Worm (Caenorhabditis elegans) whole organism, young adult: ENCODE data around the gene ifb-2.

ENCODE experiments used
- B0336.3 ChIP-seq: fragments of 200-800 bp; sonication (Bioruptor generic); IDR thresholded peaks from 2 replicates; pipeline ENCODE4 v1.3.6; 2022; ENCODE audit warnings: missing genetic modification characterization, missing compliant biosample characterization
- C17E4.6 ChIP-seq: fragments of 200-800 bp; sonication (Bioruptor generic); IDR thresholded peaks from 2 replicates; pipeline ENCODE4 v1.3.6; 2022; ENCODE audit warnings: missing genetic modification reagents, missing genetic modification characterization, missing compliant biosample characterization
- F33H1.4 ChIP-seq: fragments of 200-800 bp; sonication (Bioruptor generic); IDR thresholded peaks from 2 replicates; pipeline ENCODE4 v1.3.6; 2022; ENCODE audit warnings: missing genetic modification reagents, missing genetic modification characterization, missing compliant biosample characterization
- K11D2.4 ChIP-seq: fragments of 200-800 bp; sonication (Bioruptor generic); IDR thresholded peaks from 2 replicates; pipeline ENCODE4 v1.3.6; 2022; ENCODE audit warnings: missing genetic modification reagents, missing genetic modification characterization, missing compliant biosample characterization
- Y53F4B.3 ChIP-seq: fragments of 200-800 bp; sonication (Bioruptor generic); IDR thresholded peaks from 2 replicates; pipeline ENCODE4 v1.3.6; 2022; ENCODE audit warnings: missing genetic modification reagents, missing genetic modification characterization, missing compliant biosample characterization
- Y53G8AR.9 ChIP-seq: fragments of 200-800 bp; sonication (Bioruptor generic); conservative IDR thresholded peaks from 2 replicates; pipeline ENCODE4 v1.3.6; 2022; ENCODE audit warnings: missing genetic modification reagents, missing genetic modification characterization, missing compliant biosample characterization
- ama-1 ChIP-seq, 3 experiments: fragments of 150-350 bp in 1 of 3; sonication (generic microtip) in 2 of 3; optimal IDR thresholded peaks; 2 replicates each; lab custom pipeline; 2014 to 2018; ENCODE audit warnings: missing biosample characterization in 2 of 3, missing genetic modification characterization in 2 of 3, missing genetic modification reagents in 2 of 3
- ccch-3 ChIP-seq: fragments of 200-800 bp; sonication (Bioruptor generic); optimal IDR thresholded peaks from 2 replicates; lab custom pipeline; 2018; ENCODE audit warnings: mild to moderate bottlenecking, missing genetic modification characterization, missing compliant biosample characterization
- cebp-1 ChIP-seq, 2 experiments: fragments of 200-800 bp in 1 of 2; sonication (Bioruptor generic) in 1 of 2; sonication (generic microtip) in 1 of 2; IDR thresholded peaks in 1 of 2; optimal IDR thresholded peaks in 1 of 2; 2 replicates each; pipeline versions ENCODE4 v1.3.6 to Lab custom; 2017 to 2022; ENCODE audit warnings: missing compliant biosample characterization in 2 of 2, missing genetic modification characterization in 2 of 2, mild to moderate bottlenecking in 1 of 2, missing genetic modification reagents in 1 of 2, moderate library complexity in 1 of 2
- ceh-100 ChIP-seq: fragments of 200-800 bp; sonication (Bioruptor generic); IDR thresholded peaks from 2 replicates; pipeline ENCODE4 v1.3.6; 2022; ENCODE audit warnings: missing genetic modification reagents, missing genetic modification characterization, missing compliant biosample characterization
- ceh-79 ChIP-seq: sonication (generic microtip); optimal IDR thresholded peaks from 2 replicates; lab custom pipeline; 2017; ENCODE audit warnings: mild to moderate bottlenecking, missing genetic modification characterization, missing compliant biosample characterization
- ceh-91 ChIP-seq: fragments of 200-800 bp; sonication (Bioruptor generic); IDR thresholded peaks from 2 replicates; pipeline ENCODE4 v1.3.6; 2022; ENCODE audit warnings: missing genetic modification reagents, missing genetic modification characterization, missing compliant biosample characterization
- chd-7 ChIP-seq: sonication (generic microtip); optimal IDR thresholded peaks from 2 replicates; lab custom pipeline; 2016; ENCODE audit warnings: mild to moderate bottlenecking, missing genetic modification characterization, moderate library complexity, missing compliant biosample characterization
- die-1 ChIP-seq: sonication (generic microtip); optimal IDR thresholded peaks from 2 replicates; lab custom pipeline; 2016; ENCODE audit warnings: missing genotype, mild to moderate bottlenecking, missing genetic modification characterization, missing compliant biosample characterization
- egl-18 ChIP-seq: fragments of 200-800 bp; sonication (Bioruptor generic); IDR thresholded peaks from 2 replicates; pipeline ENCODE4 v1.3.6; 2022; ENCODE audit warnings: missing genetic modification reagents, missing genetic modification characterization, missing compliant biosample characterization
- ekl-4 ChIP-seq: fragments of 200-800 bp; sonication (Bioruptor generic); IDR thresholded peaks from 2 replicates; pipeline ENCODE4 v1.3.6; 2022; ENCODE audit warnings: missing genetic modification reagents, missing genetic modification characterization, missing compliant biosample characterization
- ets-4 ChIP-seq: fragments of 200-800 bp; sonication (Bioruptor generic); optimal IDR thresholded peaks from 2 replicates; lab custom pipeline; 2018; ENCODE audit warnings: mild to moderate bottlenecking, missing genetic modification characterization, missing compliant biosample characterization
- hmg-1.2 ChIP-seq: fragments of 200-800 bp; sonication (Bioruptor generic); IDR thresholded peaks from 2 replicates; pipeline ENCODE4 v1.3.6; 2022; ENCODE audit warnings: missing genetic modification reagents, missing genetic modification characterization, missing compliant biosample characterization
- hmg-20 ChIP-seq: fragments of 200-800 bp; sonication (Bioruptor generic); IDR thresholded peaks from 2 replicates; pipeline ENCODE4 v1.3.6; 2022; ENCODE audit warnings: missing genetic modification reagents, missing genetic modification characterization, missing compliant biosample characterization
- let-526 ChIP-seq: fragments of 200-800 bp; sonication (Bioruptor generic); IDR thresholded peaks from 2 replicates; pipeline ENCODE4 v1.3.6; 2022; ENCODE audit warnings: missing genetic modification reagents, missing genetic modification characterization, missing compliant biosample characterization
- let-607 ChIP-seq, 2 experiments: fragments of 200-800 bp in 1 of 2; sonication (Bioruptor generic) in 1 of 2; sonication (generic microtip) in 1 of 2; optimal IDR thresholded peaks; 2 replicates each; lab custom pipeline; 2016 to 2018; ENCODE audit warnings: mild to moderate bottlenecking in 2 of 2, missing compliant biosample characterization in 2 of 2, missing genetic modification characterization in 2 of 2, moderate library complexity in 2 of 2, missing genotype in 1 of 2
- lin-35 ChIP-seq, 3 experiments: fragments of 150-350 bp in 2 of 3; sonication (generic microtip) in 1 of 3; optimal IDR thresholded peaks; 2 replicates each; lab custom pipeline; 2014 to 2018; ENCODE audit warnings: missing biosample characterization in 3 of 3, missing genetic modification characterization in 3 of 3, missing genetic modification reagents in 3 of 3
- lin-40 ChIP-seq: sonication (generic microtip); optimal IDR thresholded peaks from 2 replicates; lab custom pipeline; 2016; ENCODE audit warnings: missing genetic modification characterization, mild to moderate bottlenecking, missing compliant biosample characterization, missing genotype, missing genetic modification reagents
- lin-54 ChIP-seq: fragments of 200-800 bp; sonication (Bioruptor generic); optimal IDR thresholded peaks from 2 replicates; lab custom pipeline; 2018; ENCODE audit warnings: mild to moderate bottlenecking, missing genetic modification characterization, missing compliant biosample characterization
- madf-3 ChIP-seq: fragments of 200-800 bp; sonication (Bioruptor generic); IDR thresholded peaks from 2 replicates; pipeline ENCODE4 v1.3.6; 2022; ENCODE audit warnings: missing genetic modification reagents, missing genetic modification characterization, missing compliant biosample characterization
- madf-8 ChIP-seq: fragments of 200-800 bp; sonication (Bioruptor generic); conservative IDR thresholded peaks from 2 replicates; pipeline ENCODE4 v1.3.6; 2022; ENCODE audit warnings: missing genetic modification reagents, missing genetic modification characterization, missing compliant biosample characterization
- mel-28 ChIP-seq: sonication (generic microtip); optimal IDR thresholded peaks from 2 replicates; lab custom pipeline; 2016; ENCODE audit warnings: borderline replicate concordance, mild to moderate bottlenecking, missing genetic modification characterization, missing compliant biosample characterization
- nfya-1 ChIP-seq: sonication (generic microtip); optimal IDR thresholded peaks from 2 replicates; lab custom pipeline; 2017; ENCODE audit warnings: antibody characterized with exemption, missing compliant biosample characterization, missing genetic modification characterization, borderline replicate concordance; ENCODE audit not compliant: insufficient read depth
- nhr-120 ChIP-seq: fragments of 200-800 bp; sonication (Bioruptor generic); IDR thresholded peaks from 2 replicates; pipeline ENCODE4 v1.3.6; 2022; ENCODE audit warnings: missing genetic modification characterization, missing compliant biosample characterization
- nhr-90 ChIP-seq: sonication (generic microtip); optimal IDR thresholded peaks from 2 replicates; lab custom pipeline; 2016; ENCODE audit warnings: missing genotype, mild to moderate bottlenecking, missing genetic modification characterization, missing compliant biosample characterization
- pha-4 ChIP-seq: fragments of 150-350 bp; sonication (generic microtip); optimal IDR thresholded peaks from 2 replicates; lab custom pipeline; 2014; ENCODE audit warnings: missing biosample characterization, missing genetic modification reagents, missing genetic modification characterization
- rpc-1 ChIP-seq, 2 experiments: fragments of 150-350 bp in 1 of 2; sonication (generic microtip) in 1 of 2; optimal IDR thresholded peaks; 2 replicates each; lab custom pipeline; 2014 to 2018; ENCODE audit warnings: missing biosample characterization in 1 of 2, missing genetic modification characterization in 1 of 2, missing genetic modification reagents in 1 of 2, missing genotype in 1 of 2
- sdz-38 ChIP-seq: sonication (generic microtip); optimal IDR thresholded peaks from 2 replicates; lab custom pipeline; 2016; ENCODE audit warnings: missing genotype, missing genetic modification characterization, missing compliant biosample characterization
- sea-2 ChIP-seq: fragments of 200-800 bp; sonication (Bioruptor generic); IDR thresholded peaks from 2 replicates; pipeline ENCODE4 v1.3.6; 2022; ENCODE audit warnings: missing genetic modification characterization, missing compliant biosample characterization
- snpc-1.3 ChIP-seq: sonication (generic microtip); optimal IDR thresholded peaks from 2 replicates; lab custom pipeline; 2017; ENCODE audit warnings: missing genetic modification characterization, mild to moderate bottlenecking, missing compliant biosample characterization, antibody characterized with exemption, moderate library complexity, missing genotype, missing genetic modification reagents; ENCODE audit not compliant: insufficient read depth
- snpc-3.4 ChIP-seq: sonication (generic microtip); optimal IDR thresholded peaks from 2 replicates; lab custom pipeline; 2017; ENCODE audit warnings: missing genetic modification characterization, mild to moderate bottlenecking, missing compliant biosample characterization, antibody characterized with exemption, moderate library complexity, missing genotype, missing genetic modification reagents
- unc-62 ChIP-seq: fragments of 150-350 bp; optimal IDR thresholded peaks from 2 replicates; lab custom pipeline; 2014; ENCODE audit warnings: missing biosample characterization, missing genetic modification reagents, missing genetic modification characterization
- zim-3 ChIP-seq: sonication (generic microtip); optimal IDR thresholded peaks from 2 replicates; lab custom pipeline; 2017; ENCODE audit warnings: mild to moderate bottlenecking, missing genetic modification characterization, moderate library complexity, missing compliant biosample characterization
- ztf-28 ChIP-seq: fragments of 200-800 bp; sonication (Bioruptor generic); IDR thresholded peaks from 2 replicates; pipeline ENCODE4 v1.3.6; 2022; ENCODE audit warnings: missing genetic modification reagents, missing genetic modification characterization, missing compliant biosample characterization
- ztf-3 ChIP-seq: fragments of 200-800 bp; sonication (Bioruptor generic); optimal IDR thresholded peaks from 2 replicates; lab custom pipeline; 2018; ENCODE audit warnings: mild to moderate bottlenecking, missing genetic modification characterization, missing compliant biosample characterization
- ztf-6 ChIP-seq: fragments of 200-800 bp; sonication (Bioruptor generic); IDR thresholded peaks from 2 replicates; pipeline ENCODE4 v1.3.6; 2022; ENCODE audit warnings: missing genetic modification reagents, missing genetic modification characterization, missing compliant biosample characterization

ifb-2 gene

ce11 chrII:5765318-5765717 is 15.3 kb downstream of the ifb-2 start, which contains the start of gene ifb-1 (continued):
- TF ChIP-seq ama-1 (optimal IDR thresholded peaks at IDR 0.05; lab: Kevin White, UChicago) (no peak), ama-1 (GFP tag; optimal IDR thresholded peaks at IDR 0.05; lab: Kevin White, UChicago) (no peak), unc-62 (no peak), die-1 (no peak), ztf-3 (GFP tag; lab: Kevin White, UChicago) (no peak)
- TF ChIP-seq, all 124 proteins: peak for 0

ce11 chrII:5768274-5768820 is 18.4 kb downstream of the ifb-2 start:
- TF ChIP-seq pha-4 (tag; lab: Kevin White, UChicago) (no peak), ztf-6 (GFP tag; lab: Robert Waterston, UW) (no peak), K11D2.4 (GFP tag; lab: Robert Waterston, UW) (no peak)

ce11 chrII:5772547-5773142 is 22.7 kb downstream of the ifb-2 start:
- TF ChIP-seq lin-35 (GFP tag; optimal IDR thresholded peaks at IDR 0.05; lab: Kevin White, UChicago) (no peak), ceh-91 (GFP tag; lab: Robert Waterston, UW) (no peak), snpc-1.3 (peak; percentile 20), unc-62 (no peak), nhr-90 (tag; lab: Kevin White, UChicago) (peak; percentile 58), rpc-1 (optimal IDR thresholded peaks at IDR 0.05; lab: Kevin White, UChicago) (peak; percentile 64), rpc-1 (tag; optimal IDR thresholded peaks at IDR 0.05; lab: Kevin White, UChicago) (peak; percentile 81), ccch-3 (GFP tag; lab: Kevin White, UChicago) (no peak), mel-28 (tag; lab: Kevin White, UChicago) (no peak), ztf-28 (0 out of 2 replicates have a peak, but pooled peaks have one; percentile 50), Y53G8AR.9 (GFP tag; lab: Robert Waterston, UW) (0 out of 2 replicates have a peak, but pooled peaks have one; percentile 57), cebp-1 (GFP tag; IDR thresholded peaks at IDR 0.05; lab: Robert Waterston, UW) (no peak), cebp-1 (tag; optimal IDR thresholded peaks at IDR 0.05; lab: Kevin White, UChicago) (no peak), F33H1.4 (GFP tag; lab: Robert Waterston, UW) (0 out of 2 replicates have a peak, but pooled peaks have one; percentile 13), madf-3 (0 out of 2 replicates have a peak, but pooled peaks have one; percentile 55), lin-40 (tag; lab: Kevin White, UChicago) (peak; percentile 26), ceh-100 (GFP tag; lab: Robert Waterston, UW) (0 out of 2 replicates have a peak, but pooled peaks have one; percentile 27), B0336.3 (GFP tag; lab: Robert Waterston, UW) (no peak), ekl-4 (GFP tag; lab: Robert Waterston, UW) (0 out of 2 replicates have a peak, but pooled peaks have one; percentile 11), let-607 (tag; optimal IDR thresholded peaks at IDR 0.05; lab: Kevin White, UChicago) (no peak), let-526 (GFP tag; lab: Robert Waterston, UW) (peak; percentile 68; the same call in 1 of the 2 replicates), lin-54 (GFP tag; lab: Kevin White, UChicago) (no peak), Y53F4B.3 (GFP tag; lab: Robert Waterston, UW) (peak; percentile 56; the same call in 1 of the 2 replicates), zim-3 (tag; lab: Kevin White, UChicago) (peak; percentile 54), nhr-120 (GFP tag; lab: Robert Waterston, UW) (no peak), chd-7 (peak; percentile 52), C17E4.6 (GFP tag; lab: Robert Waterston, UW) (no peak), madf-8 (no peak), hmg-1.2 (GFP tag; lab: Robert Waterston, UW) (peak; percentile 78), hmg-20 (no peak), nfya-1 (tag; lab: Kevin White, UChicago) (no peak), sdz-38 (no peak), ets-4 (GFP tag; lab: Kevin White, UChicago) (no peak), sea-2 (no peak), ceh-79 (tag; lab: Kevin White, UChicago) (no peak), snpc-3.4 (no peak), die-1 (peak; percentile 66), egl-18 (GFP tag; lab: Robert Waterston, UW) (no peak), ztf-3 (GFP tag; lab: Kevin White, UChicago) (no peak)
